Worm (Caenorhabditis elegans): ENCODE results near the gene ZK402.5.

The ZK402.5 gene

DNA sequence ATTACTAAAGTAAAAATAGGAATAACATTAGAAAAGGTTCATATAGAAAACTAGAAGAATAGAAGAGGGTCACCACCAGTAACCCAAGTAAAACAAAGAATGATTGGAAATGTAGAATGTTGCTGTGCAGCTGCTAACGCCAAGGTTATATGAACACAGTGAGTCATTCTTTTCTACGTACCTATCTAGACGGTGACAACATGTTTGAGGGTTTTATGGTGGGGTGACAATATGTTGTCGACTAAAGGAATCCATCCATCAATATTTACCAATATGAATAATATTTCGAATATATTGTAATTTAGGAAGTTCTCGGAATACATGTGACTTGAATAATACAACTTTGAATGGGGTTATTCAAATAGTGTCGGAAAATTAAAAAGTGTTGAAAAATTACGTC, at the start of gene ZK402.5:
ZK402.5 (minus strand) TSS at position 101 of the 400 bp plus-strand sequence.
- TF ChIP-seq ets-7 (tag; optimal IDR thresholded peaks at IDR 0.05), result no peak
- TF ChIP-seq ceh-13 (GFP tag; optimal IDR thresholded peaks at IDR 0.05), result no peak
- TF ChIP-seq scrt-1 (GFP tag; IDR thresholded peaks at IDR 0.05), result no peak
- TF ChIP-seq hmg-4 (GFP tag; optimal IDR thresholded peaks at IDR 0.05), result no peak
- no peak for TF ChIP-seq ama-1 (optimal IDR thresholded peaks at IDR 0.05)
- no peak for TF ChIP-seq ceh-36 (tag; optimal IDR thresholded peaks at IDR 0.05)
- no peak for TF ChIP-seq F13C5.2 (tag; optimal IDR thresholded peaks at IDR 0.05)
- TF ChIP-seq tra-4 (tag; optimal IDR thresholded peaks at IDR 0.05), result no peak
- TF ChIP-seq pes-1 (GFP tag; IDR thresholded peaks at IDR 0.05), result no peak
- TF ChIP-seq sea-1 (GFP tag; conservative IDR thresholded peaks at IDR 0.05), result no peak
- no peak for TF ChIP-seq B0310.2 (tag; optimal IDR thresholded peaks at IDR 0.05)
- TF ChIP-seq aly-1 (tag; optimal IDR thresholded peaks at IDR 0.05), result no peak

- TF ChIP-seq hmg-4 (GFP tag; optimal IDR thresholded peaks at IDR 0.05), result peak; percentile 50
- no peak for TF ChIP-seq pes-1 (GFP tag; IDR thresholded peaks at IDR 0.05)
- TF ChIP-seq hnd-1 (tag; optimal IDR thresholded peaks at IDR 0.05), result no peak
- no peak for TF ChIP-seq ama-1 (optimal IDR thresholded peaks at IDR 0.05)
Observed at ce11 chrX:1450352-1450818, 49.2 kb upstream of the ZK402.5 start, which contains the start of gene W05H7.1. W05H7.1 (plus strand) TSS chrX:1450768.

DNA sequence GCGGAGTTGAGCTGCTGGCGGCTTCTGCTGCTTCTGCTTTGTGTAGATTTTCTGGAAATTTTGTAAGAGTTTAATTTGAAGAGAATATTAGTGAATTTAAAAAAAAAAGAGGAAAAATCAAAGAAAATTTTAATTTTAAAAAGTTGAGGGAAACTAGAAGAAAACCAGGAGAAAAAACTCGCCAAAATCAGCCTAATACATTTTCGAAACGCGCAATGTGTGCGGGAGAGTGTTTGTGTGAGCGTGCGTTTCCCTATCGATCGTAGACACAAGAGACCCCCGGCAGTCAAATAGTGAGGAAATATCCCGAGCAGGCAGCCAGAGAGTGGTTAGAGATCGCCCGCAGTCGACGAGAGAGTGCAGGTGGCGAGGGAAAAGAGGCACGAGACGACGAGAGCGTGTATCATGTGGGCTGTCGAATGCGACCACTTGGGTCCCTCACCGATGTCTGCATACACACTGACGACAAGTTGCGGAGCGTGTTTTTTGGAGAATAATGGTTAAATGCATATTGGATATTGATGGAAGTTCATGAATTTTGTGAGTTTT, 45.5 kb upstream of the ZK402.5 start, which contains the start of gene zfp-3:
zfp-3 (minus strand) TSS at position 51 of the 549 bp plus-strand sequence.
- TF ChIP-seq F13C5.2 (tag; optimal IDR thresholded peaks at IDR 0.05) (peak; percentile 70), tbx-11 (GFP tag; IDR thresholded peaks at IDR 0.05) (no peak), hmg-4 (GFP tag; optimal IDR thresholded peaks at IDR 0.05) (peak; percentile 75), aly-1 (tag; optimal IDR thresholded peaks at IDR 0.05) (peak; percentile 63), flt-1 (GFP tag; IDR thresholded peaks at IDR 0.05) (no peak), pes-1 (GFP tag; IDR thresholded peaks at IDR 0.05) (no peak)

DNA sequence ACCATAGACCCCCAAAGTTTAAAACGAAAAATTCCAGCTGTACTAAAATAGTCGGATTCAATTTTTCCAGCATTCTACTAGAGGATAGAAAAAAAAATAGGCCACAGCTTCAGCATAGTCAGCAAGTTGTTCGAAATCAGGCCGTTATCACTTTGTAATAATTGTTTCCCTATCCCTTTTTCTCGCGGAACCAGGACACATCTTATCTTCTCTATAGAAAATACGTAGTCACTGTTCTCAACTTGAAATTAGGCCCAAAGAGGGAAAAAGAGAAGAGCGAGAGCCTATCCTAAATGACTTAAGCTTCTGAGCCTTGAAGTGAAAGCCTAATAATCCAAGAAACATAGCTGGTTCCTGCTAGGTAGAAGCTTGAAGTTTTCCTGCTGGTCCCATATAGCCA, 44.5 kb upstream of the ZK402.5 start:
- TF ChIP-seq tbx-11 (GFP tag; IDR thresholded peaks at IDR 0.05) (no peak), scrt-1 (GFP tag; IDR thresholded peaks at IDR 0.05) (no peak), tra-4 (tag; optimal IDR thresholded peaks at IDR 0.05) (no peak), F13C5.2 (tag; optimal IDR thresholded peaks at IDR 0.05) (no peak), hmg-4 (GFP tag; optimal IDR thresholded peaks at IDR 0.05) (no peak), hnd-1 (tag; optimal IDR thresholded peaks at IDR 0.05) (no peak), ets-7 (tag; optimal IDR thresholded peaks at IDR 0.05) (no peak), ceh-36 (tag; optimal IDR thresholded peaks at IDR 0.05) (no peak), pes-1 (GFP tag; IDR thresholded peaks at IDR 0.05) (no peak), hmbx-1 (tag; optimal IDR thresholded peaks at IDR 0.05) (no peak), sea-1 (GFP tag; conservative IDR thresholded peaks at IDR 0.05) (no peak), ceh-13 (GFP tag; optimal IDR thresholded peaks at IDR 0.05) (no peak), B0310.2 (tag; optimal IDR thresholded peaks at IDR 0.05) (no peak), aly-1 (tag; optimal IDR thresholded peaks at IDR 0.05) (no peak)

- TF ChIP-seq tbx-37 (GFP tag; conservative IDR thresholded peaks at IDR 0.05) (no peak), flt-1 (GFP tag; IDR thresholded peaks at IDR 0.05) (no peak), scrt-1 (GFP tag; IDR thresholded peaks at IDR 0.05) (no peak), F13C5.2 (tag; optimal IDR thresholded peaks at IDR 0.05) (peak; percentile 1)
Observed at ce11 chrX:1443556-1444243, 42.5 kb upstream of the ZK402.5 start.

- no peak for TF ChIP-seq flt-1 (GFP tag; IDR thresholded peaks at IDR 0.05)
- TF ChIP-seq scrt-1 (GFP tag; IDR thresholded peaks at IDR 0.05), result no peak
- no peak for TF ChIP-seq ama-1 (optimal IDR thresholded peaks at IDR 0.05)
- no peak for TF ChIP-seq F13C5.2 (tag; optimal IDR thresholded peaks at IDR 0.05)
- no peak for TF ChIP-seq hmg-4 (GFP tag; optimal IDR thresholded peaks at IDR 0.05)
- no peak for TF ChIP-seq pes-1 (GFP tag; IDR thresholded peaks at IDR 0.05)
- no peak for TF ChIP-seq tbx-11 (GFP tag; IDR thresholded peaks at IDR 0.05)
- no peak for TF ChIP-seq hnd-1 (tag; optimal IDR thresholded peaks at IDR 0.05)
- TF ChIP-seq ets-7 (tag; optimal IDR thresholded peaks at IDR 0.05), result no peak
- TF ChIP-seq tbx-37 (GFP tag; conservative IDR thresholded peaks at IDR 0.05), result no peak
- no peak for TF ChIP-seq ceh-13 (GFP tag; optimal IDR thresholded peaks at IDR 0.05)
- no peak for TF ChIP-seq B0310.2 (tag; optimal IDR thresholded peaks at IDR 0.05)
- no peak for TF ChIP-seq tra-4 (tag; optimal IDR thresholded peaks at IDR 0.05)
- no peak for TF ChIP-seq aly-1 (tag; optimal IDR thresholded peaks at IDR 0.05)
- no peak for TF ChIP-seq sea-1 (GFP tag; conservative IDR thresholded peaks at IDR 0.05)
- TF ChIP-seq hmbx-1 (tag; optimal IDR thresholded peaks at IDR 0.05), result no peak
- no peak for TF ChIP-seq ceh-36 (tag; optimal IDR thresholded peaks at IDR 0.05)
Observed at ce11 chrX:1441602-1442183, 40.5 kb upstream of the ZK402.5 start.

DNA sequence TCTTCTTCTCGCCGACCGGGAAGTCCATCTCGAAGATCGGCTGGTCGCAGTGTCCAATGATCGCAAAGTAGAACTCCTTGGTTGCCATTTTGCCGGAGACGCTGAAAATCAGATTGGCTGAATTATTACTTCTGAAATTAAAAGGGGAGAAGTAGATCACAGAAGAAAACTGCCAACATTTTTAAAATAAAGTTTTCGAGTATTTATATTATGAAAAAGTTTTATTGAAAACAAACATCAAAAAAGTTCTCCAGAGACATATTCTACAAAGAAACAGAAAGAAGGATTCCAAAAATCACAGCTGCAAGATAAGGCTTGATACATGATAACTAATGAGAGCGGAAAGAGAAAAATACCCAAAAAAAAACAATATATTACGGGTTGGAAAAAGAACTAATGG, 39.0 kb upstream of the ZK402.5 start, which contains the start of gene sedl-1:
sedl-1 (minus strand) TSS at position 101 of the 400 bp plus-strand sequence.
- TF ChIP-seq F13C5.2 (tag; optimal IDR thresholded peaks at IDR 0.05), result no peak
- TF ChIP-seq B0310.2 (tag; optimal IDR thresholded peaks at IDR 0.05), result no peak
- TF ChIP-seq pes-1 (GFP tag; IDR thresholded peaks at IDR 0.05), result no peak
- TF ChIP-seq aly-1 (tag; optimal IDR thresholded peaks at IDR 0.05), result no peak

- no peak for TF ChIP-seq tbx-37 (GFP tag; conservative IDR thresholded peaks at IDR 0.05)
- no peak for TF ChIP-seq F13C5.2 (tag; optimal IDR thresholded peaks at IDR 0.05)
- no peak for TF ChIP-seq ceh-13 (GFP tag; optimal IDR thresholded peaks at IDR 0.05)
- no peak for TF ChIP-seq flt-1 (GFP tag; IDR thresholded peaks at IDR 0.05)
- no peak for TF ChIP-seq hnd-1 (tag; optimal IDR thresholded peaks at IDR 0.05)
- no peak for TF ChIP-seq sea-1 (GFP tag; conservative IDR thresholded peaks at IDR 0.05)
- TF ChIP-seq ceh-36 (tag; optimal IDR thresholded peaks at IDR 0.05), result no peak
- no peak for TF ChIP-seq ama-1 (optimal IDR thresholded peaks at IDR 0.05)
- no peak for TF ChIP-seq hmbx-1 (tag; optimal IDR thresholded peaks at IDR 0.05)
- no peak for TF ChIP-seq hmg-4 (GFP tag; optimal IDR thresholded peaks at IDR 0.05)
- TF ChIP-seq tra-4 (tag; optimal IDR thresholded peaks at IDR 0.05), result no peak
- TF ChIP-seq ets-7 (tag; optimal IDR thresholded peaks at IDR 0.05), result no peak
- no peak for TF ChIP-seq tbx-11 (GFP tag; IDR thresholded peaks at IDR 0.05)
- no peak for TF ChIP-seq aly-1 (tag; optimal IDR thresholded peaks at IDR 0.05)
- no peak for TF ChIP-seq B0310.2 (tag; optimal IDR thresholded peaks at IDR 0.05)
- TF ChIP-seq scrt-1 (GFP tag; IDR thresholded peaks at IDR 0.05), result no peak
Observed at ce11 chrX:1438925-1439324, 37.8 kb upstream of the ZK402.5 start.
